Worm (Caenorhabditis elegans) whole organism, L3 larva: Measurements from ENCODE around the gene K02D10.8.
A peak's percentile ranks its signal among the peaks of the same experiment; 100 is the strongest.

Experiments used
- R02D3.7 ChIP-seq: fragments of 150-350 bp; optimal IDR thresholded peaks from 2 replicates; lab custom pipeline; 2014; ENCODE audit warnings: missing biosample characterization, missing genetic modification characterization
- ama-1 ChIP-seq: fragments of 150-350 bp; optimal IDR thresholded peaks from 2 replicates; lab custom pipeline; 2018
- ceh-9 ChIP-seq: sonication (generic microtip); optimal IDR thresholded peaks from 2 replicates; lab custom pipeline; 2018; ENCODE audit warnings: missing biosample characterization, missing genetic modification characterization
- egl-5 ChIP-seq: fragments of 150-350 bp; optimal IDR thresholded peaks from 2 replicates; lab custom pipeline; 2017; ENCODE audit warnings: missing biosample characterization, missing genetic modification reagents, missing genetic modification characterization, inconsistent platforms
- elt-1 ChIP-seq: fragments of 150-350 bp; optimal IDR thresholded peaks from 2 replicates; lab custom pipeline; 2014; ENCODE audit warnings: missing biosample characterization, missing genetic modification characterization
- elt-2 ChIP-seq: sonication (generic microtip); optimal IDR thresholded peaks from 2 replicates; lab custom pipeline; 2016; ENCODE audit warnings: missing genetic modification reagents, mild to moderate bottlenecking, missing genetic modification characterization, missing compliant biosample characterization
- elt-3 ChIP-seq, 3 experiments: fragments of 150-350 bp in 1 of 3; sonication (generic microtip) in 2 of 3; optimal IDR thresholded peaks; 2 replicates in 2 of 3; 4 replicates in 1 of 3; lab custom pipeline; 2014 to 2017; ENCODE audit warnings: missing biosample characterization in 3 of 3, missing genetic modification characterization in 3 of 3
- eor-1 ChIP-seq, 2 experiments: fragments of 150-350 bp; optimal IDR thresholded peaks; 2 replicates each; lab custom pipeline; 2014 to 2018; ENCODE audit warnings: missing biosample characterization in 2 of 2, missing genetic modification characterization in 2 of 2
- fkh-2 ChIP-seq: fragments of 150-350 bp; optimal IDR thresholded peaks from 2 replicates; lab custom pipeline; 2014; ENCODE audit warnings: missing biosample characterization, missing genetic modification reagents, missing genetic modification characterization
- fos-1 ChIP-seq: fragments of 150-350 bp; optimal IDR thresholded peaks from 2 replicates; lab custom pipeline; 2014; ENCODE audit warnings: missing biosample characterization, missing genetic modification characterization
- hmg-11 ChIP-seq: sonication (generic microtip); optimal IDR thresholded peaks from 2 replicates; lab custom pipeline; 2016; ENCODE audit warnings: missing genetic modification characterization, missing compliant biosample characterization
- lin-15B ChIP-seq: fragments of 150-350 bp; optimal IDR thresholded peaks from 2 replicates; lab custom pipeline; 2014; ENCODE audit warnings: missing biosample characterization, missing genetic modification characterization
- lin-39 ChIP-seq: fragments of 150-350 bp; optimal IDR thresholded peaks from 2 replicates; lab custom pipeline; 2018; ENCODE audit warnings: missing biosample characterization, missing genetic modification reagents, missing genetic modification characterization
- lsy-12 ChIP-seq: sonication (generic microtip); optimal IDR thresholded peaks from 2 replicates; lab custom pipeline; 2016; ENCODE audit warnings: mild to moderate bottlenecking, missing genetic modification characterization, missing compliant biosample characterization
- mdl-1 ChIP-seq: fragments of 150-350 bp; optimal IDR thresholded peaks from 2 replicates; lab custom pipeline; 2014; ENCODE audit warnings: missing biosample characterization, missing genetic modification characterization
- mml-1 ChIP-seq: fragments of 150-350 bp; sonication (generic microtip); optimal IDR thresholded peaks from 3 replicates; lab custom pipeline; 2014; ENCODE audit warnings: missing biosample characterization, missing genetic modification characterization
- nfya-1 ChIP-seq: sonication (generic microtip); optimal IDR thresholded peaks from 2 replicates; lab custom pipeline; 2017; ENCODE audit warnings: missing genetic modification characterization, mild to moderate bottlenecking, missing compliant biosample characterization, antibody characterized with exemption, moderate library complexity; ENCODE audit not compliant: insufficient read depth
- nhr-11 ChIP-seq: fragments of 150-350 bp; optimal IDR thresholded peaks from 2 replicates; lab custom pipeline; 2014; ENCODE audit warnings: missing biosample characterization, missing genetic modification characterization
- nhr-23 ChIP-seq: fragments of 150-350 bp; optimal IDR thresholded peaks from 2 replicates; lab custom pipeline; 2014; ENCODE audit warnings: missing biosample characterization, missing genetic modification reagents, missing genetic modification characterization
- nhr-237 ChIP-seq: fragments of 150-350 bp; optimal IDR thresholded peaks from 2 replicates; lab custom pipeline; 2014; ENCODE audit warnings: missing biosample characterization, missing genetic modification characterization
- nhr-25 ChIP-seq: sonication (generic microtip); optimal IDR thresholded peaks from 2 replicates; lab custom pipeline; 2017; ENCODE audit warnings: missing biosample characterization, missing genetic modification characterization
- nhr-28 ChIP-seq: fragments of 150-350 bp; optimal IDR thresholded peaks from 2 replicates; lab custom pipeline; 2014; ENCODE audit warnings: missing biosample characterization, missing genetic modification characterization
- nhr-43 ChIP-seq: sonication (generic microtip); optimal IDR thresholded peaks from 2 replicates; lab custom pipeline; 2016; ENCODE audit warnings: mild to moderate bottlenecking, missing genetic modification characterization, missing compliant biosample characterization; ENCODE audit not compliant: poor library complexity, severe bottlenecking
- nhr-77 ChIP-seq: fragments of 150-350 bp; optimal IDR thresholded peaks from 2 replicates; lab custom pipeline; 2014; ENCODE audit warnings: missing biosample characterization, missing genetic modification characterization
- pha-4 ChIP-seq: fragments of 150-350 bp; optimal IDR thresholded peaks from 2 replicates; lab custom pipeline; 2014; ENCODE audit warnings: missing biosample characterization, missing genetic modification reagents, missing genetic modification characterization
- pqm-1 ChIP-seq: fragments of 150-350 bp; optimal IDR thresholded peaks from 2 replicates; lab custom pipeline; 2017; ENCODE audit warnings: missing biosample characterization, missing genetic modification characterization, inconsistent platforms
- skn-1 ChIP-seq: fragments of 150-350 bp; optimal IDR thresholded peaks from 2 replicates; lab custom pipeline; 2014; ENCODE audit warnings: missing biosample characterization, missing genetic modification characterization
- snpc-4 ChIP-seq: fragments of 150-350 bp; optimal IDR thresholded peaks from 2 replicates; lab custom pipeline; 2014; ENCODE audit warnings: missing biosample characterization, missing genetic modification characterization
- tbx-2 ChIP-seq: sonication (generic microtip); optimal IDR thresholded peaks from 2 replicates; lab custom pipeline; 2016; ENCODE audit warnings: mild to moderate bottlenecking, missing genetic modification characterization, missing compliant biosample characterization
- unc-39 ChIP-seq: sonication (generic microtip); optimal IDR thresholded peaks from 4 replicates; lab custom pipeline; 2017; ENCODE audit warnings: missing biosample characterization, missing genetic modification characterization
- zag-1 ChIP-seq: fragments of 150-350 bp; optimal IDR thresholded peaks from 2 replicates; lab custom pipeline; 2014; ENCODE audit warnings: missing biosample characterization, missing genetic modification characterization
- ztf-11 ChIP-seq: fragments of 150-350 bp; optimal IDR thresholded peaks from 2 replicates; lab custom pipeline; 2014; ENCODE audit warnings: missing biosample characterization, missing genetic modification characterization
- ztf-4 ChIP-seq: fragments of 150-350 bp; optimal IDR thresholded peaks from 2 replicates; lab custom pipeline; 2014; ENCODE audit warnings: missing biosample characterization, missing genetic modification characterization

Gene K02D10.8

ce11 chrIII:8750606-8751005 is 35.6 kb upstream of the K02D10.8 start, which contains the start of gene ugtp-1:
ugtp-1 (minus strand) TSS chrIII:8750706.
- TF ChIP-seq elt-1 (tag; lab: Kevin White, UChicago) (peak; percentile 6), nhr-25 (tag; lab: Kevin White, UChicago) (no peak), nhr-28 (tag; lab: Kevin White, UChicago) (no peak)

DNA sequence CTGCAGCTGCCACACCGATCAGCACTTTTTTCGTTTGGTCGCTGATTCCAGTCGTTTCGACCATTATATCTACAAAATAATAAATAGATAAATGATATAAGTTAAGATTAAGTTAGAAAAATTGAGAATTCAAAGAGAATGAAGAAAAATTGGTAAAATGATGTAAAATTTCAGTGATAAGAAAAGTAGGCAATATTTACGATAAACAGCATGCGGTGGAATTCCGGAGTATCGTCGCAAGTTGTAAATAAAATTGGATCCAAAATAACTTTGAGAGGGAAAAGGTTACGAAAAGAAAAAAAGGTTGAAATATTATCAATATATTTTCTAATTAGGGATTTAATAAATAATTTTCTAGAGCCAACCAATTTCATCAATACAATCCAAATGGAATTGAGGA is 31.5 kb upstream of the K02D10.8 start, which contains the start of gene tomm-70:
tomm-70 (minus strand) TSS at position 69 of the 400 bp plus-strand sequence.
- peak; percentile 63 for TF ChIP-seq R02D3.7 (tag; lab: Kevin White, UChicago)
- peak; percentile 26 for TF ChIP-seq elt-2
- no peak for TF ChIP-seq nhr-237 (tag; lab: Kevin White, UChicago)
- TF ChIP-seq hmg-11, result peak; percentile 7
- peak; percentile 79 for TF ChIP-seq pha-4 (tag; lab: Kevin White, UChicago)
- no peak for TF ChIP-seq tbx-2 (tag; lab: Kevin White, UChicago)
- peak; percentile 18 for TF ChIP-seq nfya-1
- no peak for TF ChIP-seq mdl-1 (tag; lab: Kevin White, UChicago)

DNA sequence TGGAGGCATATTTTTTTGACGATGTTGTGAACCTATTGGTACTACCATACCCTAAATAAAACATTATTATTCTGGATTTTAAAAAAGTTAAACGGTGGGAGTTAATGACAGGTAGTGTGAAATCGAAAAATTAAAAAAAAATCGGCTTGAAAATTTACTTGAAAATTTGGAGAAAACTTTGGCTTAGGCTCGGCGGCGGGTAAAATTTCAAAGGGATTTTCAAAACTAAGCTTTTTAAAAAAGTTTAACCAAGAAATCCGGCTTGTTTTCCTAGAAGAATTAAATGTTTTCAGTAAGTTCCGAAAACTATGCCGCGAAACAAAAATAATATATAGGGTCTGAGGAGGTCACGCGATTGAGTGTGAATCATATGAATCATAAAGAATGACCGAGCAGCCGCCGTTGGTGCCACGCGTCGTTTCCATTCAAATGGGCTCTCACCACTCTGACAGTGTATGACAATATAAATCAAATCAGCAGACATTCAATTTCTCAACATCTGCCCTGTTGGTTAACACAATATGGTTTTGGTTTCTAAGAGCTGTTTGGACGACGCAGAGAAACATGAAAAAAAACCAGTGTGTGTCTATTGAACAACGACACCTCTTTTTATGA is 25.0 kb upstream of the K02D10.8 start, which contains the start of gene aak-1:
aak-1 (minus strand) TSS at position 51 of the 615 bp plus-strand sequence.
- TF ChIP-seq nhr-28 (tag; lab: Kevin White, UChicago) (no peak), pha-4 (tag; lab: Kevin White, UChicago) (peak; percentile 16), nhr-11 (tag; lab: Kevin White, UChicago) (no peak), nhr-43 (tag; lab: Kevin White, UChicago) (no peak)

DNA sequence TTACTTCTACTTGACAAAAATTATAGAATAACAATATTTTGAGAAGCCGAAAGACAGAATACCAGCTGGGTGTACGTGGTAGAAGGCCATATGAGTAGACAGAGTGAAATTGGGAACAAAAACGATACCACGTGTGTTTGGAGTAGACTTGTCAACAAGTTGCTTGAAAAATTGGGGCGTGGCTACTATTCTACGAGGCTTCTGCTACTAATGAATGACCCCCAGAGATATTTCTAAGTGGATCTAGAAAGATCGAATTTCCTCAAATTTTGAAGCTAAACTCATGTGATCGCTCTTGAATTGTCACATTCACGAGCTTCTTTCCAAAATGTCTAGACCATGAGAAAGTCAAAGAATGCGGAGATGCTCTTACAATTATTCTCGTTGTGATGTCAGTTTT is 24.2 kb upstream of the K02D10.8 start:
- TF ChIP-seq nhr-23 (tag; lab: Kevin White, UChicago), result no peak
- no peak for TF ChIP-seq mdl-1 (tag; lab: Kevin White, UChicago)
- no peak for TF ChIP-seq pha-4 (tag; lab: Kevin White, UChicago)
- no peak for TF ChIP-seq fos-1 (tag; lab: Kevin White, UChicago)
- no peak for TF ChIP-seq ceh-9 (tag; lab: Kevin White, UChicago)
- TF ChIP-seq nhr-25 (tag; lab: Kevin White, UChicago), result no peak
- no peak for TF ChIP-seq nhr-77
- no peak for TF ChIP-seq pqm-1 (tag; lab: Kevin White, UChicago)
- no peak for TF ChIP-seq unc-39 (tag; lab: Kevin White, UChicago)
- TF ChIP-seq hmg-11, result no peak
- TF ChIP-seq snpc-4 (tag; lab: Kevin White, UChicago), result no peak
- no peak for TF ChIP-seq elt-3 (tag; optimal IDR thresholded peaks at IDR 0.05; lab: Kevin White, UChicago)
- TF ChIP-seq zag-1 (tag; lab: Kevin White, UChicago), result no peak

DNA sequence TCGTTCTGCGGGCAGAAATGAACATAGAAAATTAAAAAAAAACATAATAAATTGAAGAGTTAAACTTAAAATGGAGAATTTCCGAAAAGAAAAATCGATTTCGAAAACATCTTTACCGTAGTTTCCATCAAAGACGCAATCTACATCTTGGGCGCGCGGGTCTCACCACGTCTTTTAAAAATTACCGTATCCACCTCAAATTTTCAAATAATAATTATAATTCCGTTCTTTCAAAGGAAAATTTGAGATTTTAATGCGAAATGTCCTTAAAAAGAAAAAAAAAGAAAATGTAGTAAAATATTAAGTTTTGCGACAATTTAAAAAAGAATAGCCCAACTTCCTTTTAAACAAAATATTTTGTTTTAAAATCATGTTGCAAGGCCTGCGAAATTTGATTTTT is 23.1 kb upstream of the K02D10.8 start:
- TF ChIP-seq lsy-12 (no peak), zag-1 (tag; lab: Kevin White, UChicago) (no peak), nhr-77 (no peak), snpc-4 (tag; lab: Kevin White, UChicago) (no peak), R02D3.7 (tag; lab: Kevin White, UChicago) (no peak), ztf-4 (tag; lab: Kevin White, UChicago) (no peak), egl-5 (tag; lab: Kevin White, UChicago) (no peak), lin-15B (no peak), mdl-1 (tag; lab: Kevin White, UChicago) (no peak), ama-1 (lab: Kevin White, UChicago) (no peak), lin-39 (tag; lab: Kevin White, UChicago) (no peak), ztf-11 (no peak), hmg-11 (no peak), mml-1 (tag; lab: Kevin White, UChicago) (no peak), skn-1 (tag; lab: Kevin White, UChicago) (no peak), fkh-2 (no peak), nhr-237 (tag; lab: Kevin White, UChicago) (no peak), eor-1 (tag; optimal IDR thresholded peaks at IDR 0.05; lab: Kevin White, UChicago) (no peak)
